Worm (Caenorhabditis elegans) whole organism, early embryonic: ENCODE measurements around the gene dgat-2.
"Not testable (repeated sequence)": the region's sequence is repeated elsewhere in the genome, so short reads cannot be mapped to it uniquely, and the experiment has no call there.

Source experiments
- B0310.2 ChIP-seq: sonication (generic microtip); optimal IDR thresholded peaks from 2 replicates; lab custom pipeline; 2016; ENCODE audit warnings: mild to moderate bottlenecking, missing genetic modification characterization, missing compliant biosample characterization
- F13C5.2 ChIP-seq: sonication (generic microtip); optimal IDR thresholded peaks from 2 replicates; lab custom pipeline; 2017; ENCODE audit warnings: mild to moderate bottlenecking, missing genetic modification characterization, inconsistent platforms, missing compliant biosample characterization
- aly-1 ChIP-seq: sonication (generic microtip); optimal IDR thresholded peaks from 2 replicates; lab custom pipeline; 2016; ENCODE audit warnings: missing genetic modification characterization, missing compliant biosample characterization
- ama-1 ChIP-seq: fragments of 150-350 bp; optimal IDR thresholded peaks from 2 replicates; lab custom pipeline; 2014
- ceh-13 ChIP-seq: fragments of 200-800 bp; sonication (Bioruptor generic); optimal IDR thresholded peaks from 2 replicates; lab custom pipeline; 2018; ENCODE audit warnings: mild to moderate bottlenecking, missing genetic modification characterization, missing compliant biosample characterization
- ceh-36 ChIP-seq: sonication (generic microtip); optimal IDR thresholded peaks from 2 replicates; lab custom pipeline; 2016; ENCODE audit warnings: missing genetic modification characterization, inconsistent platforms, missing compliant biosample characterization
- ets-7 ChIP-seq: sonication (generic microtip); optimal IDR thresholded peaks from 2 replicates; lab custom pipeline; 2016; ENCODE audit warnings: missing genotype, missing genetic modification characterization, missing compliant biosample characterization
- flt-1 ChIP-seq: fragments of 200-800 bp; sonication (Bioruptor generic); IDR thresholded peaks from 2 replicates; pipeline ENCODE4 v1.3.6; 2022; ENCODE audit warnings: missing genetic modification characterization, missing compliant biosample characterization
- hmbx-1 ChIP-seq: sonication (generic microtip); optimal IDR thresholded peaks from 2 replicates; lab custom pipeline; 2016; ENCODE audit warnings: mild to moderate bottlenecking, missing genetic modification characterization, missing compliant biosample characterization
- hmg-4 ChIP-seq: fragments of 200-800 bp; sonication (Bioruptor generic); optimal IDR thresholded peaks from 2 replicates; lab custom pipeline; 2018; ENCODE audit warnings: mild to moderate bottlenecking, missing genetic modification characterization, missing compliant biosample characterization
- hnd-1 ChIP-seq: sonication (generic microtip); optimal IDR thresholded peaks from 2 replicates; lab custom pipeline; 2016; ENCODE audit warnings: missing genetic modification characterization, missing compliant biosample characterization
- pes-1 ChIP-seq: fragments of 200-800 bp; sonication (Bioruptor generic); IDR thresholded peaks from 2 replicates; pipeline ENCODE4 v1.3.6; 2022; ENCODE audit warnings: missing genetic modification reagents, missing genetic modification characterization, missing compliant biosample characterization
- scrt-1 ChIP-seq: fragments of 200-800 bp; sonication (Bioruptor generic); IDR thresholded peaks from 2 replicates; pipeline ENCODE4 v1.3.6; 2022; ENCODE audit warnings: missing genetic modification characterization, missing compliant biosample characterization
- sea-1 ChIP-seq: fragments of 200-800 bp; sonication (Bioruptor generic); conservative IDR thresholded peaks from 2 replicates; pipeline ENCODE4 v1.3.6; 2022; ENCODE audit warnings: missing genetic modification characterization, missing compliant biosample characterization
- tbx-11 ChIP-seq: fragments of 200-800 bp; sonication (Bioruptor generic); IDR thresholded peaks from 2 replicates; pipeline ENCODE4 v1.3.6; 2022; ENCODE audit warnings: missing genetic modification characterization, missing compliant biosample characterization
- tbx-37 ChIP-seq: fragments of 200-800 bp; sonication (Bioruptor generic); conservative IDR thresholded peaks from 2 replicates; pipeline ENCODE4 v1.3.6; 2022; ENCODE audit warnings: missing genetic modification reagents, missing genetic modification characterization, missing compliant biosample characterization
- tra-4 ChIP-seq: sonication (generic microtip); optimal IDR thresholded peaks from 2 replicates; lab custom pipeline; 2017; ENCODE audit warnings: missing genetic modification characterization, missing compliant biosample characterization

Gene dgat-2

ce11 chrV:17660003-17660402 lies at the start of gene dgat-2:
TSS of gene dgat-2 (plus strand) at chrV:17660303.
- TF ChIP-seq scrt-1 (GFP tag; lab: Robert Waterston, UW) (no peak), pes-1 (GFP tag; lab: Robert Waterston, UW) (no peak), hmg-4 (no peak), F13C5.2 (tag; lab: Kevin White, UChicago) (no peak), tra-4 (no peak), tbx-11 (GFP tag; lab: Robert Waterston, UW) (no peak), sea-1 (GFP tag; lab: Robert Waterston, UW) (no peak), ama-1 (lab: Kevin White, UChicago) (no peak), hnd-1 (tag; lab: Kevin White, UChicago) (no peak)

ce11 chrV:17610503-17610902 lies 49.6 kb upstream of the dgat-2 start, which contains the start of gene Y6G8.15:
TSS of gene Y6G8.15 (minus strand) at chrV:17610603.
- TF ChIP-seq sea-1 (GFP tag; lab: Robert Waterston, UW); hmg-4; tbx-11 (GFP tag; lab: Robert Waterston, UW): not testable (repeated sequence)

DNA sequence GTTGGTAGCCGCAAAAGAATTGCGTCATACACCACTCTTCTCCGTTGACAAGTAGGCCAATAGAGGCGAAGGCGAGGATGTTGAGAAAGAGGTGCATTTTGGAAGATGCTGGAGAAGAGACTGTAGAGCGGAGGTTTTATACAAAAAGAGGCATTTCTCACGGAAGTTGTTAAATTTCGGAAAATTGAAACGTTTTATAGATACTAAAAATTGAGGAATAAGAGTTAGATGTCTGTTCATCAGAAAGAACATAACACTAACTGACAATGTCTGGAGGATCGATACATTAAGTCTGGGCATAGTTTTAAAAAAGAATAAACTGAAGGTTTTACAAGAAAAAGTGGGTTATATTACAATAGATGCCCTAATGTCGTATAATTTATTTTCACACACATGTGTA lies 45.9 kb upstream of the dgat-2 start, which contains the start of gene Y6G8.14:
Gene Y6G8.14 (minus strand): TSS at position 101 of the 400 bp plus-strand sequence.
- TF ChIP-seq pes-1 (GFP tag; lab: Robert Waterston, UW) (no peak), ceh-36 (tag; lab: Kevin White, UChicago) (no peak), B0310.2 (tag; lab: Kevin White, UChicago) (no peak), ceh-13 (GFP tag; lab: Kevin White, UChicago) (no peak), hnd-1 (tag; lab: Kevin White, UChicago) (no peak), F13C5.2 (tag; lab: Kevin White, UChicago) (no peak)

- TF ChIP-seq flt-1: no peak
- TF ChIP-seq ceh-13 (GFP tag; lab: Kevin White, UChicago): no peak
- TF ChIP-seq B0310.2 (tag; lab: Kevin White, UChicago): no peak
- no peak for TF ChIP-seq tbx-37 (GFP tag; lab: Robert Waterston, UW)
- TF ChIP-seq tbx-11 (GFP tag; lab: Robert Waterston, UW): no peak
- TF ChIP-seq hmbx-1: no peak
- no peak for TF ChIP-seq ceh-36 (tag; lab: Kevin White, UChicago)
- TF ChIP-seq aly-1: no peak
- TF ChIP-seq sea-1 (GFP tag; lab: Robert Waterston, UW): no peak
- no peak for TF ChIP-seq F13C5.2 (tag; lab: Kevin White, UChicago)
- TF ChIP-seq ama-1 (lab: Kevin White, UChicago): no peak
- TF ChIP-seq pes-1 (GFP tag; lab: Robert Waterston, UW): no peak
- no peak for TF ChIP-seq ets-7
- no peak for TF ChIP-seq hnd-1 (tag; lab: Kevin White, UChicago)
- TF ChIP-seq tra-4: no peak
These were observed 44.5 kb upstream of the dgat-2 start, which contains the start of gene Y6G8.5 for ce11 chrV:17615609-17616008. TSS of gene Y6G8.5 (minus strand) at chrV:17615709.

DNA sequence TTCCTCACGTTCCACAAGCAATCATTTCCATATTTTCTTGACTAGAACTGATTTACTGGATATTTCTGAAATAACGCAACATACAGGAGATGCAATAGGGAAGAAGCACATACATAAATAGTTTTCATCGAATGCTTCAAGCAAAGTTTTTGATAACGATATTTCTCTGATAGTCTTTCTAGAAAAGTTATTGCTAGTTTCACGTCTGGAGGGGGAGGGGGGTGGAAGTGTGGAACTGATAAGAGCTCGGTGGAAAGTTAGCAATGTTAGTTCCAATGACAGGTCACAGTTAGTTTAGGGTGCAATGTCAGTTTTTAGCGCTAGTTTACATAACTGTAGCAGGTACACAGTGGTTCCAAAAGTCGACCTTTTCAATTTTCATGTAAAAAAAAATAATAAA lies 43.3 kb upstream of the dgat-2 start, which contains the start of gene Y6G8.6:
Gene Y6G8.6 (minus strand): TSS at position 98 of the 400 bp plus-strand sequence.
- TF ChIP-seq ceh-36 (tag; lab: Kevin White, UChicago) (no peak), tra-4 (no peak), scrt-1 (GFP tag; lab: Robert Waterston, UW) (no peak), hmg-4 (no peak), sea-1 (GFP tag; lab: Robert Waterston, UW) (no peak), flt-1 (no peak), F13C5.2 (tag; lab: Kevin White, UChicago) (no peak), hnd-1 (tag; lab: Kevin White, UChicago) (no peak), ets-7 (no peak), hmbx-1 (no peak), B0310.2 (tag; lab: Kevin White, UChicago) (no peak), aly-1 (no peak), ama-1 (lab: Kevin White, UChicago) (no peak), tbx-11 (GFP tag; lab: Robert Waterston, UW) (no peak), pes-1 (GFP tag; lab: Robert Waterston, UW) (no peak)

ce11 chrV:17620266-17620665 lies 39.8 kb upstream of the dgat-2 start, which contains the start of gene Y6G8.8:
TSS of gene Y6G8.8 (plus strand) at chrV:17620566.
- no peak for TF ChIP-seq flt-1
- no peak for TF ChIP-seq aly-1
- no peak for TF ChIP-seq ets-7
- TF ChIP-seq sea-1 (GFP tag; lab: Robert Waterston, UW): no peak
- no peak for TF ChIP-seq hnd-1 (tag; lab: Kevin White, UChicago)
- no peak for TF ChIP-seq tra-4
- no peak for TF ChIP-seq ceh-13 (GFP tag; lab: Kevin White, UChicago)
- no peak for TF ChIP-seq hmbx-1
- TF ChIP-seq hmg-4: no peak
- TF ChIP-seq pes-1 (GFP tag; lab: Robert Waterston, UW): no peak
- TF ChIP-seq tbx-11 (GFP tag; lab: Robert Waterston, UW): no peak

DNA sequence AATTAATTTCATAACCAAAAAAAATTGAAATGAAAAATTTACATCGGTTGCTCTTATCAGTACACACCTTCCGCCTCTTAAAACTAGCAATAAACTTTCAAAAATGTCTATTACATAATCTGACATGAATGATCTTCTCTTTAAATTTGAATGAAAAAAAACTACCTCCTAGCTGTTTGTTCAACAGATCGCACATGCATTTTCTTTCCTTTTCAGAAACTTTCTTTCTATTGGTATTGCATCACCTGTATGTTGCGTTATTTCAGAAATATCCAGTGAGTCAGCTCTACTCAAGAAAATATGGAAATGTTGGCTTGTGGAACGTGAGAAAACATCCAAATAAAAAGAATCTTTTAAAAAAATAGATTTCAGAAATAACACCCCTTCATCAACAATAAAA lies 36.9 kb upstream of the dgat-2 start, which contains the start of gene F57G4.1:
Gene F57G4.1 (plus strand): TSS at position 301 of the 400 bp plus-strand sequence.
- TF ChIP-seq hmbx-1 (no peak), scrt-1 (GFP tag; lab: Robert Waterston, UW) (no peak), hnd-1 (tag; lab: Kevin White, UChicago) (no peak), sea-1 (GFP tag; lab: Robert Waterston, UW) (no peak), ama-1 (lab: Kevin White, UChicago) (no peak), B0310.2 (tag; lab: Kevin White, UChicago) (no peak), ceh-13 (GFP tag; lab: Kevin White, UChicago) (no peak), tra-4 (no peak), hmg-4 (no peak), F13C5.2 (tag; lab: Kevin White, UChicago) (no peak), flt-1 (no peak), pes-1 (GFP tag; lab: Robert Waterston, UW) (no peak), tbx-37 (GFP tag; lab: Robert Waterston, UW) (no peak), aly-1 (no peak), ceh-36 (tag; lab: Kevin White, UChicago) (no peak), tbx-11 (GFP tag; lab: Robert Waterston, UW) (no peak), ets-7 (no peak)
